Worm (Caenorhabditis elegans) whole organism, L3 larva: ENCODE data around the gene sams-4.

Experiments used
- ceh-28 ChIP-seq: fragments of 150-350 bp; optimal IDR thresholded peaks from 2 replicates; lab custom pipeline; 2014; ENCODE audit warnings: missing biosample characterization, missing genetic modification reagents, missing genetic modification characterization
- elt-1 ChIP-seq: fragments of 150-350 bp; optimal IDR thresholded peaks from 2 replicates; lab custom pipeline; 2014; ENCODE audit warnings: missing biosample characterization, missing genetic modification characterization
- nhr-67 ChIP-seq: fragments of 150-350 bp; optimal IDR thresholded peaks from 2 replicates; lab custom pipeline; 2014; ENCODE audit warnings: missing biosample characterization, missing genetic modification characterization
- ztf-11 ChIP-seq: fragments of 150-350 bp; optimal IDR thresholded peaks from 2 replicates; lab custom pipeline; 2014; ENCODE audit warnings: missing biosample characterization, missing genetic modification characterization

- TF ChIP-seq nhr-67 (tag; lab: Kevin White, UChicago) (no peak), ceh-28 (tag; lab: Kevin White, UChicago) (no peak), elt-1 (tag; lab: Kevin White, UChicago) (no peak), ztf-11 (tag; lab: Kevin White, UChicago) (no peak)
Observed at ce11 chrIV:5842905-5843304, 3.3 kb downstream of the sams-4 start.
